Worm (Caenorhabditis elegans): ENCODE data around the gene pssy-1.

Gene pssy-1

ce11 chrX:9999599-10000201, 34.3 kb downstream of the pssy-1 start (continued):
- TF ChIP-seq daf-12 (tag; optimal IDR thresholded peaks at IDR 0.05) (no peak), F44E2.7 (GFP tag; IDR thresholded peaks at IDR 0.05) (no peak), dve-1 (tag; optimal IDR thresholded peaks at IDR 0.05; ENCODE audit: insufficient read depth) (peak; percentile 80), Y75B8A.6 (GFP tag; IDR thresholded peaks at IDR 0.05) (no peak), pqm-1 (tag; optimal IDR thresholded peaks at IDR 0.05) (no peak), hif-1 (tag; optimal IDR thresholded peaks at IDR 0.05) (peak in 1 of 2 experiments; percentile 75), spr-3 (GFP tag; optimal IDR thresholded peaks at IDR 0.05) (peak; percentile 2), lin-39 (tag; optimal IDR thresholded peaks at IDR 0.05) (no peak), ztf-11 (tag; optimal IDR thresholded peaks at IDR 0.05) (no peak), F10B5.3 (tag; optimal IDR thresholded peaks at IDR 0.05) (no peak), lsy-2 (tag; optimal IDR thresholded peaks at IDR 0.05) (peak in 1 of 2 experiments; percentile 63), nhr-77 (tag; optimal IDR thresholded peaks at IDR 0.05) (peak; percentile 50), ceh-82 (tag; optimal IDR thresholded peaks at IDR 0.05) (no peak), ces-1 (GFP tag; optimal IDR thresholded peaks at IDR 0.05) (no peak), sdz-12 (GFP tag; optimal IDR thresholded peaks at IDR 0.05) (no peak)

ce11 chrX:10000635-10001034, 35.2 kb downstream of the pssy-1 start, which contains the start of gene F19C6.2:
TSS of gene F19C6.2 (plus strand) at chrX:10000935.
- no peak for TF ChIP-seq dmd-9 (GFP tag; IDR thresholded peaks at IDR 0.05)
- peak; percentile 26 for TF ChIP-seq dve-1 (tag; optimal IDR thresholded peaks at IDR 0.05; ENCODE audit: insufficient read depth)
- no peak for TF ChIP-seq nhr-237 (tag; optimal IDR thresholded peaks at IDR 0.05)
- TF ChIP-seq pha-4 (GFP tag; IDR thresholded peaks at IDR 0.05), result no peak
- TF ChIP-seq pha-4 (tag; optimal IDR thresholded peaks at IDR 0.05), result no peak
- peak; percentile 77 for TF ChIP-seq aha-1 (tag)
- TF ChIP-seq lin-1 (GFP tag; IDR thresholded peaks at IDR 0.05), result no peak

- TF ChIP-seq ceh-28 (tag; optimal IDR thresholded peaks at IDR 0.05) (no peak), Y105C5A.15 (GFP tag; IDR thresholded peaks at IDR 0.05) (no peak), ceh-44 (GFP tag; IDR thresholded peaks at IDR 0.05) (no peak), ZK546.5 (tag; optimal IDR thresholded peaks at IDR 0.05) (no peak), nhr-111 (GFP tag; optimal IDR thresholded peaks at IDR 0.05) (no peak), mep-1 (tag; optimal IDR thresholded peaks at IDR 0.05) (no peak), arid-1 (GFP tag; conservative IDR thresholded peaks at IDR 0.05) (no peak), spr-1 (tag; optimal IDR thresholded peaks at IDR 0.05) (no peak), nhr-76 (tag; optimal IDR thresholded peaks at IDR 0.05) (no peak), unc-62 (GFP tag; optimal IDR thresholded peaks at IDR 0.05 in 1 of 2) (no peak), unc-62 (tag; optimal IDR thresholded peaks at IDR 0.05) (no peak)
Observed at ce11 chrX:10008664-10009063, 43.3 kb downstream of the pssy-1 start, which contains the start of gene F19C6.3. TSS of gene F19C6.3 (minus strand) at chrX:10008764.

DNA sequence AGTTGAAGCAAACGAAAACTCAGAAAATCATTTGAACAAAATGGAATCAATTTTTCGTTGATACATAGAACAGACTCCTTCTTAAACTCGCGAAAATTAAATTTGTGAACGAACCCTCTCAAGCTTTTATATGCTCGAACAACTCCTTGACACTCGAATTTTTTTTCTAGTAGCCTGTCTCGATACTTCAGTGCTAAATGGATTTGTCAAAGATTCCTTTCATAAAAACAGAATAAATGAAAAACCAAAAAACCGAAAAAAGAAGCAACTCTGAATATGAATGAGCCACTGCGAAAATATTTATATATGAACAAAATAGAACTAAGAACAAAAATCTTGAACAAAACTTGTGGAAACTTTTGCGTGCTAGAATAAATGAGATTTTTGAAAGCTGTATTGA, 44.6 kb downstream of the pssy-1 start:
- TF ChIP-seq ces-1 (GFP tag; optimal IDR thresholded peaks at IDR 0.05) (peak; percentile 9), fkh-10 (GFP tag; optimal IDR thresholded peaks at IDR 0.05) (peak; percentile 56), lim-7 (GFP tag; IDR thresholded peaks at IDR 0.05) (no peak), aly-2 (tag; optimal IDR thresholded peaks at IDR 0.05) (no peak), ctbp-1 (GFP tag; IDR thresholded peaks at IDR 0.05) (peak; percentile 34; the same call in 1 of the 2 replicates)

Measured in whole organism, L4 larva.